Worm (Caenorhabditis elegans): ENCODE measurements around the gene pqn-94.

Gene pqn-94

ce11 chrV:20294388-20294787 is 14.7 kb upstream of the pqn-94 start, which contains the start of gene clec-261 (continued):
- no peak for TF ChIP-seq nhr-76 (tag; optimal IDR thresholded peaks at IDR 0.05)
- TF ChIP-seq hif-1 (tag; optimal IDR thresholded peaks at IDR 0.05) = no peak
- no peak for TF ChIP-seq spr-1 (tag; optimal IDR thresholded peaks at IDR 0.05)

- no peak for TF ChIP-seq daf-16 (GFP tag; optimal IDR thresholded peaks at IDR 0.05)
- no peak for TF ChIP-seq daf-16 (tag; optimal IDR thresholded peaks at IDR 0.05)
- no peak for TF ChIP-seq nhr-28 (tag; optimal IDR thresholded peaks at IDR 0.05)
- no peak for TF ChIP-seq ama-1 (optimal IDR thresholded peaks at IDR 0.05)
- TF ChIP-seq F49E8.2 (tag; optimal IDR thresholded peaks at IDR 0.05; ENCODE audit: borderline replicate concordance) = no peak
- TF ChIP-seq madf-9 (GFP tag; conservative IDR thresholded peaks at IDR 0.05) = no peak
- TF ChIP-seq zip-11 (GFP tag; IDR thresholded peaks at IDR 0.05) = no peak
- TF ChIP-seq skn-1 (tag; optimal IDR thresholded peaks at IDR 0.05) = no peak
- TF ChIP-seq mdt-29 (GFP tag; IDR thresholded peaks at IDR 0.05) = no peak
- no peak for TF ChIP-seq dpl-1 (GFP tag; optimal IDR thresholded peaks at IDR 0.05)
- no peak for TF ChIP-seq nhr-25 (tag; optimal IDR thresholded peaks at IDR 0.05; ENCODE audit: borderline replicate concordance, insufficient read depth)
- no peak for TF ChIP-seq ztf-11 (tag; optimal IDR thresholded peaks at IDR 0.05)
- TF ChIP-seq php-3 (GFP tag; IDR thresholded peaks at IDR 0.05) = no peak
- TF ChIP-seq mxl-2 (GFP tag; conservative IDR thresholded peaks at IDR 0.05) = no peak
- no peak for TF ChIP-seq mdl-1 (tag; optimal IDR thresholded peaks at IDR 0.05)
- no peak for TF ChIP-seq nhr-41 (GFP tag; IDR thresholded peaks at IDR 0.05)
Measured at ce11 chrV:20289317-20289716, 9.7 kb upstream of the pqn-94 start, which contains the start of gene mlt-4. TSS of gene mlt-4 (minus strand) at chrV:20289417.

ce11 chrV:20282827-20283226 is 3.2 kb upstream of the pqn-94 start:
- TF ChIP-seq cey-2 (tag; optimal IDR thresholded peaks at IDR 0.05; ENCODE audit: borderline replicate concordance, insufficient read depth) (no peak), madf-5 (GFP tag; IDR thresholded peaks at IDR 0.05) (0 out of 4 replicates have a peak, but pooled peaks of 1 of the 2 experiments have one; percentile 21), F44E2.7 (GFP tag; IDR thresholded peaks at IDR 0.05) (peak; percentile 80; the same call in 1 of the 2 replicates)

ce11 chrV:20279309-20279708 is 352 bp downstream of the pqn-94 start:
- TF ChIP-seq gei-8 (GFP tag; optimal IDR thresholded peaks at IDR 0.05) = no peak
- no peak for TF ChIP-seq lim-7 (GFP tag; IDR thresholded peaks at IDR 0.05)
- no peak for TF ChIP-seq ceh-28 (tag; optimal IDR thresholded peaks at IDR 0.05)
- no peak for TF ChIP-seq madf-9 (GFP tag; conservative IDR thresholded peaks at IDR 0.05)
- TF ChIP-seq tag-97 (GFP tag; IDR thresholded peaks at IDR 0.05) = no peak

ce11 chrV:20276923-20277322 is 2.7 kb downstream of the pqn-94 start:
- TF ChIP-seq madf-9 (GFP tag; conservative IDR thresholded peaks at IDR 0.05) (no peak), zfp-2 (tag; optimal IDR thresholded peaks at IDR 0.05) (no peak), duxl-1 (tag; optimal IDR thresholded peaks at IDR 0.05; ENCODE audit: poor library complexity) (no peak), mxl-2 (GFP tag; conservative IDR thresholded peaks at IDR 0.05) (no peak), mdl-1 (tag; optimal IDR thresholded peaks at IDR 0.05) (no peak), snpc-4 (tag; optimal IDR thresholded peaks at IDR 0.05) (no peak), unc-39 (tag; optimal IDR thresholded peaks at IDR 0.05) (no peak), nhr-11 (tag; optimal IDR thresholded peaks at IDR 0.05) (no peak), nhr-25 (tag; optimal IDR thresholded peaks at IDR 0.05; ENCODE audit: borderline replicate concordance, insufficient read depth) (no peak), dmd-8 (GFP tag; IDR thresholded peaks at IDR 0.05) (no peak), lin-38 (GFP tag; IDR thresholded peaks at IDR 0.05) (no peak), ceh-28 (tag; optimal IDR thresholded peaks at IDR 0.05) (no peak)

All from whole organism, L4 larva.